Fruit fly (Drosophila melanogaster) Kc167 (cell line): ENCODE measurements around the gene Fer3HCH.

Experiments used
- Myc ChIP-seq: fragments of >200 bp; optimal IDR thresholded peaks from 2 replicates; lab custom pipeline; 2017; ENCODE audit warnings: missing external identifiers
- Sin3A ChIP-seq: fragments of >200 bp; optimal IDR thresholded peaks from 2 replicates; lab custom pipeline; 2018; ENCODE audit warnings: missing external identifiers
- insv ChIP-seq: fragments of >200 bp; optimal IDR thresholded peaks from 3 replicates; lab custom pipeline; 2018; ENCODE audit warnings: missing external identifiers
- psq ChIP-seq: fragments of >200 bp; optimal IDR thresholded peaks from 2 replicates; lab custom pipeline; 2017; ENCODE audit warnings: missing external identifiers

DNA sequence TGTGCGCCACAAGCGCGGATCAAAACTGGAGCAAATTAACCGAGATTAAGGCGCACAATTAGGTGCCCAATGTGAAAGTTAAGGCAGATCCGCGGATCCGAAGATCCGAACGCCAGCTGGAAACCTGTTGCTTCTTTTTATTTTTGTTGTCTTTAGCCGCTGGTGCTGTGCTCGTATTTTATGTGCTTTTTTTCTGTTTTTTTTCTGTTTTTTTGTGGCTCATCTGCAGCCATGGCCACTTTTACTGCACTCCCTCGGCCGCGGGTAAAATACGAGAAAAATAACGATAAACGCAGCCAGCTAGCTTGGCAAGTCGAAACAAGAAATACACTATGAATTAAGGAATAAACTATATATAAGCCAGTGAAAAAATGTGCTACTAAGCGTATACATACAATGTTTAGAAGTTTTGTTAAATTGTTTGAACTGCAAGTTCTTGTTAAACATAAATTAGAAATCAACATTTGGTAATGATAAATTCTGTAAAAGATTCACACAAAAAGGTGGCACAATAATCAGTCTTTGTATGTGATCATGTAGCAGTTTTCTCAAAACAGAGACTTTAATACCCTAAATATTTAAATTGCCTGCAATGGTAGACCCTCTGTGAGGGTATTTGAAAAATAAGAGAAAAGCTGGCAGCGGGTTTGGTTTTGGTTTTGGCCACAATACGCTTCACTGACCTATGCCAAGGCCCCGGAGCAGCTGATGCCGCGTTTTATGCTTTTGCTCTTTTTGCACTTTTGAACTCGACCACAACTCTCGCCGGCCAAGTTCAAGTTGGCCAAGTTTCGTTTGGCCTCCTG lies 8.6 kb upstream of the Fer3HCH start:
- no peak for TF ChIP-seq psq (lab: Kevin White, UChicago)
- TF ChIP-seq insv (lab: Kevin White, UChicago) = no peak
- no peak for TF ChIP-seq Myc
- TF ChIP-seq Sin3A (lab: Kevin White, UChicago) = no peak
